Fruit fly (Drosophila melanogaster): ENCODE data around the gene CG9636.

Gene CG9636

DNA sequence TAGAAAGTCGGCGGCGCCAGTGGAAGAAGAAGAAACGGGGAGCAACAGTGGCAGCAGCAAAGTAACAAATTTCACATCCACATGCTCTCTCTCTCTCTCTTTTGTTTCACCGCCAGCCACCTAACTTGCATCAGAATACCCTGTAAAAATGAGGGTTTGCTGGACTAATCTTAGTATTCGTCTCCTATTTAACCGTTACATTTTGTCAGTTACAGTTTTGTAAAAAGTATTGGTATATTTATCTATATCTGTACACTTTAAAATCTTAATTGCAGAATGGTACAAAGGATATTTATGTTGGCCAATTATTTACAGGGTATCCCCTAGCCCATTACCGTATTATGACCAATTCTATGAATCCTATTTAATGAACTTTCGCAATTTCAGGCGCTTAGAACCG, 9.7 kb downstream of the CG9636 start (continued):
- TF ChIP-seq disco-r (GFP tag; optimal IDR thresholded peaks at IDR 0.05) (no peak), lola (GFP tag; optimal IDR thresholded peaks at IDR 0.05) (peak in 1 of 3 experiments; percentile 38), CG2199 (GFP tag; IDR thresholded peaks at IDR 0.05) (no peak), gce (GFP tag; IDR thresholded peaks at IDR 0.05) (0 out of 3 replicates have a peak, but pooled peaks have one; percentile 25), sim (GFP tag; IDR thresholded peaks at IDR 0.05) (no peak), HLH3B (GFP tag; IDR thresholded peaks at IDR 0.05) (peak; percentile 21; the same call in 1 of the 2 replicates), CG18599 (GFP tag; optimal IDR thresholded peaks at IDR 0.05) (no peak), CoRest (tag; optimal IDR thresholded peaks at IDR 0.05) (peak; percentile 3), Opbp (GFP tag; IDR thresholded peaks at IDR 0.05; ENCODE audit: partially characterized antibody) (no peak), CG11504 (tag; optimal IDR thresholded peaks at IDR 0.05) (peak; percentile 38), zfh1 (GFP tag; IDR thresholded peaks at IDR 0.05) (peak; percentile 27; the same call in 1 of the 3 replicates), chif (GFP tag; optimal IDR thresholded peaks at IDR 0.05) (peak in 1 of 2 experiments; percentile 48), CG10431 (GFP tag; optimal IDR thresholded peaks at IDR 0.05) (no peak), corto (GFP tag; optimal IDR thresholded peaks at IDR 0.05) (no peak), fd102C (GFP tag; optimal IDR thresholded peaks at IDR 0.05) (no peak), Blimp-1 (GFP tag; optimal IDR thresholded peaks at IDR 0.05) (peak; percentile 25), CG1529 (GFP tag; optimal IDR thresholded peaks at IDR 0.05) (peak; percentile 18), fru (optimal IDR thresholded peaks at IDR 0.05) (no peak), CG2875 (GFP tag; optimal IDR thresholded peaks at IDR 0.05) (peak; percentile 17), Trl (optimal IDR thresholded peaks at IDR 0.05) (peak in 1 of 2 experiments; percentile 23), Trl (GFP tag; optimal IDR thresholded peaks at IDR 0.05) (no peak), jigr1 (GFP tag; IDR thresholded peaks at IDR 0.05) (no peak), CG10209 (GFP tag; optimal IDR thresholded peaks at IDR 0.05) (peak; percentile 19), gt (GFP tag; IDR thresholded peaks at IDR 0.05) (no peak), PHDP (tag; optimal IDR thresholded peaks at IDR 0.05) (peak; percentile 13), CG18262 (tag; optimal IDR thresholded peaks at IDR 0.05) (peak; percentile 29), Dip3 (GFP tag; optimal IDR thresholded peaks at IDR 0.05) (no peak), CG17328 (GFP tag; IDR thresholded peaks at IDR 0.05) (0 out of 2 replicates have a peak, but pooled peaks have one; percentile 46), Ptx1 (GFP tag; IDR thresholded peaks at IDR 0.05) (no peak), CG15696 (tag; optimal IDR thresholded peaks at IDR 0.05) (peak; percentile 1), Dad (GFP tag; optimal IDR thresholded peaks at IDR 0.05) (no peak), CG7745 (tag; optimal IDR thresholded peaks at IDR 0.05) (no peak), CG16815 (GFP tag; optimal IDR thresholded peaks at IDR 0.05) (no peak), D (optimal IDR thresholded peaks at IDR 0.05) (no peak), D (GFP tag; optimal IDR thresholded peaks at IDR 0.05) (peak; percentile 28), esg (GFP tag; conservative IDR thresholded peaks at IDR 0.05) (no peak), CG6813 (GFP tag; optimal IDR thresholded peaks at IDR 0.05) (no peak), CG12219 (GFP tag; optimal IDR thresholded peaks at IDR 0.05) (peak; percentile 12), CkIIα-i1 (GFP tag; IDR thresholded peaks at IDR 0.05) (no peak), CG10267 (tag; optimal IDR thresholded peaks at IDR 0.05) (peak; percentile 7), ssp (GFP tag; IDR thresholded peaks at IDR 0.05) (no peak), Aef1 (GFP tag; IDR thresholded peaks at IDR 0.05) (no peak), fu2 (GFP tag; optimal IDR thresholded peaks at IDR 0.05) (no peak), vvl (GFP tag; IDR thresholded peaks at IDR 0.05) (0 out of 2 replicates have a peak, but pooled peaks have one; percentile 13), fd96Cb (tag; optimal IDR thresholded peaks at IDR 0.05) (peak; percentile 16), Hsf (GFP tag; optimal IDR thresholded peaks at IDR 0.05) (peak; percentile 20), CG6791 (GFP tag; IDR thresholded peaks at IDR 0.05; ENCODE audit: partially characterized antibody) (no peak)

Measured in whole organism, embryonic.